Worm (Caenorhabditis elegans) whole organism, young adult: ENCODE results near the gene F37C12.14.

Source experiments
- B0261.1 ChIP-seq: sonication (generic microtip); optimal IDR thresholded peaks from 2 replicates; lab custom pipeline; 2016; ENCODE audit warnings: mild to moderate bottlenecking, missing genetic modification characterization, moderate library complexity, missing compliant biosample characterization
- B0336.3 ChIP-seq: fragments of 200-800 bp; sonication (Bioruptor generic); IDR thresholded peaks from 2 replicates; pipeline ENCODE4 v1.3.6; 2022; ENCODE audit warnings: missing genetic modification characterization, missing compliant biosample characterization
- C06A6.2 ChIP-seq: fragments of 200-800 bp; sonication (Bioruptor generic); conservative IDR thresholded peaks from 2 replicates; pipeline ENCODE4 v1.3.6; 2022; ENCODE audit warnings: missing genetic modification characterization, missing compliant biosample characterization
- F33H1.4 ChIP-seq: fragments of 200-800 bp; sonication (Bioruptor generic); IDR thresholded peaks from 2 replicates; pipeline ENCODE4 v1.3.6; 2022; ENCODE audit warnings: missing genetic modification reagents, missing genetic modification characterization, missing compliant biosample characterization
- F52B5.7 ChIP-seq: sonication (generic microtip); optimal IDR thresholded peaks from 2 replicates; lab custom pipeline; 2016; ENCODE audit warnings: mild to moderate bottlenecking, missing genetic modification characterization, missing compliant biosample characterization
- F57A8.1 ChIP-seq: fragments of 200-800 bp; sonication (Bioruptor generic); optimal IDR thresholded peaks from 2 replicates; lab custom pipeline; 2018; ENCODE audit warnings: mild to moderate bottlenecking, missing genetic modification characterization, moderate library complexity, missing compliant biosample characterization
- T07F8.4 ChIP-seq: sonication (generic microtip); optimal IDR thresholded peaks from 2 replicates; lab custom pipeline; 2016; ENCODE audit warnings: mild to moderate bottlenecking, missing genetic modification characterization, moderate library complexity, missing compliant biosample characterization
- T26A5.8 ChIP-seq: sonication (generic microtip); optimal IDR thresholded peaks from 2 replicates; lab custom pipeline; 2016; ENCODE audit warnings: missing genetic modification characterization, missing compliant biosample characterization
- Y53G8AR.9 ChIP-seq: fragments of 200-800 bp; sonication (Bioruptor generic); conservative IDR thresholded peaks from 2 replicates; pipeline ENCODE4 v1.3.6; 2022; ENCODE audit warnings: missing genetic modification reagents, missing genetic modification characterization, missing compliant biosample characterization
- athp-1 ChIP-seq: sonication (generic microtip); optimal IDR thresholded peaks from 2 replicates; lab custom pipeline; 2017; ENCODE audit warnings: mild to moderate bottlenecking, missing genetic modification characterization, missing compliant biosample characterization
- attf-6 ChIP-seq: fragments of 200-800 bp; sonication (Bioruptor generic); IDR thresholded peaks from 2 replicates; pipeline ENCODE4 v1.3.6; 2022; ENCODE audit warnings: missing genetic modification reagents, missing genetic modification characterization, missing compliant biosample characterization
- ceh-100 ChIP-seq: fragments of 200-800 bp; sonication (Bioruptor generic); IDR thresholded peaks from 2 replicates; pipeline ENCODE4 v1.3.6; 2022; ENCODE audit warnings: missing genetic modification reagents, missing genetic modification characterization, missing compliant biosample characterization
- ceh-40 ChIP-seq: fragments of 200-800 bp; sonication (Bioruptor generic); IDR thresholded peaks from 2 replicates; pipeline ENCODE4 v1.3.6; 2022; ENCODE audit warnings: missing genetic modification characterization, missing compliant biosample characterization
- ceh-79 ChIP-seq: sonication (generic microtip); optimal IDR thresholded peaks from 2 replicates; lab custom pipeline; 2017; ENCODE audit warnings: mild to moderate bottlenecking, missing genetic modification characterization, missing compliant biosample characterization
- die-1 ChIP-seq: sonication (generic microtip); optimal IDR thresholded peaks from 2 replicates; lab custom pipeline; 2016; ENCODE audit warnings: missing genotype, mild to moderate bottlenecking, missing genetic modification characterization, missing compliant biosample characterization
- dox-1 ChIP-seq: fragments of 200-800 bp; sonication (Bioruptor generic); IDR thresholded peaks from 2 replicates; pipeline ENCODE4 v1.3.6; 2022; ENCODE audit warnings: missing genetic modification reagents, missing genetic modification characterization, missing compliant biosample characterization
- egl-44 ChIP-seq: fragments of 200-800 bp; sonication (Bioruptor generic); IDR thresholded peaks from 2 replicates; pipeline ENCODE4 v1.3.6; 2022; ENCODE audit warnings: missing genetic modification reagents, missing genetic modification characterization, missing compliant biosample characterization
- him-1 ChIP-seq: sonication (generic microtip); optimal IDR thresholded peaks from 2 replicates; lab custom pipeline; 2016; ENCODE audit warnings: missing genotype, missing genetic modification reagents, missing genetic modification characterization, missing compliant biosample characterization
- hlh-12 ChIP-seq: sonication (generic microtip); optimal IDR thresholded peaks from 2 replicates; lab custom pipeline; 2016; ENCODE audit warnings: missing genetic modification characterization, missing compliant biosample characterization
- hmg-1.2 ChIP-seq: fragments of 200-800 bp; sonication (Bioruptor generic); IDR thresholded peaks from 2 replicates; pipeline ENCODE4 v1.3.6; 2022; ENCODE audit warnings: missing genetic modification reagents, missing genetic modification characterization, missing compliant biosample characterization
- hsf-1 ChIP-seq: fragments of 200-800 bp; sonication (Bioruptor generic); IDR thresholded peaks from 2 replicates; pipeline ENCODE4 v1.3.6; 2022; ENCODE audit warnings: missing genetic modification reagents, missing genetic modification characterization, missing compliant biosample characterization
- lin-35 ChIP-seq, 3 experiments: fragments of 150-350 bp in 2 of 3; sonication (generic microtip) in 1 of 3; optimal IDR thresholded peaks; 2 replicates each; lab custom pipeline; 2014 to 2018; ENCODE audit warnings: missing biosample characterization in 3 of 3, missing genetic modification characterization in 3 of 3, missing genetic modification reagents in 3 of 3
- lin-40 ChIP-seq: sonication (generic microtip); optimal IDR thresholded peaks from 2 replicates; lab custom pipeline; 2016; ENCODE audit warnings: missing genetic modification characterization, mild to moderate bottlenecking, missing compliant biosample characterization, missing genotype, missing genetic modification reagents
- lin-54 ChIP-seq: fragments of 200-800 bp; sonication (Bioruptor generic); optimal IDR thresholded peaks from 2 replicates; lab custom pipeline; 2018; ENCODE audit warnings: mild to moderate bottlenecking, missing genetic modification characterization, missing compliant biosample characterization
- lsl-1 ChIP-seq: fragments of 200-800 bp; sonication (Bioruptor generic); optimal IDR thresholded peaks from 2 replicates; lab custom pipeline; 2018; ENCODE audit warnings: mild to moderate bottlenecking, missing genetic modification characterization, moderate library complexity, missing compliant biosample characterization
- madf-6 ChIP-seq: fragments of 200-800 bp; sonication (Bioruptor generic); IDR thresholded peaks from 2 replicates; pipeline ENCODE4 v1.3.6; 2022; ENCODE audit warnings: missing genetic modification reagents, missing genetic modification characterization, missing compliant biosample characterization
- madf-8 ChIP-seq: fragments of 200-800 bp; sonication (Bioruptor generic); conservative IDR thresholded peaks from 2 replicates; pipeline ENCODE4 v1.3.6; 2022; ENCODE audit warnings: missing genetic modification reagents, missing genetic modification characterization, missing compliant biosample characterization
- mcd-1 ChIP-seq: fragments of 200-800 bp; sonication (Bioruptor generic); IDR thresholded peaks from 2 replicates; pipeline ENCODE4 v1.3.6; 2022; ENCODE audit warnings: missing genetic modification reagents, missing genetic modification characterization, missing compliant biosample characterization
- nhr-120 ChIP-seq: fragments of 200-800 bp; sonication (Bioruptor generic); IDR thresholded peaks from 2 replicates; pipeline ENCODE4 v1.3.6; 2022; ENCODE audit warnings: missing genetic modification characterization, missing compliant biosample characterization
- pbrm-1 ChIP-seq: fragments of 200-800 bp; sonication (Bioruptor generic); IDR thresholded peaks from 2 replicates; pipeline ENCODE4 v1.3.6; 2022; ENCODE audit warnings: missing genetic modification reagents, missing genetic modification characterization, missing compliant biosample characterization
- pha-4 ChIP-seq: fragments of 150-350 bp; sonication (generic microtip); optimal IDR thresholded peaks from 2 replicates; lab custom pipeline; 2014; ENCODE audit warnings: missing biosample characterization, missing genetic modification reagents, missing genetic modification characterization
- rec-8 ChIP-seq, 2 experiments: sonication (generic microtip); optimal IDR thresholded peaks; 2 replicates each; lab custom pipeline; 2016; ENCODE audit warnings: mild to moderate bottlenecking in 2 of 2, missing genetic modification characterization in 2 of 2, missing genetic modification reagents in 2 of 2, missing genotype in 2 of 2, missing biosample characterization in 1 of 2, missing compliant biosample characterization in 1 of 2, moderate library complexity in 1 of 2
- snpc-1.3 ChIP-seq: sonication (generic microtip); optimal IDR thresholded peaks from 2 replicates; lab custom pipeline; 2017; ENCODE audit warnings: missing genetic modification characterization, mild to moderate bottlenecking, missing compliant biosample characterization, antibody characterized with exemption, moderate library complexity, missing genotype, missing genetic modification reagents; ENCODE audit not compliant: insufficient read depth
- somi-1 ChIP-seq: fragments of 200-800 bp; sonication (Bioruptor generic); optimal IDR thresholded peaks from 2 replicates; lab custom pipeline; 2018; ENCODE audit warnings: mild to moderate bottlenecking, missing genetic modification characterization, missing compliant biosample characterization
- tbp1 ChIP-seq: fragments of 200-800 bp; sonication (Bioruptor generic); optimal IDR thresholded peaks from 2 replicates; lab custom pipeline; 2018; ENCODE audit warnings: mild to moderate bottlenecking, missing genetic modification characterization, missing compliant biosample characterization
- tlf-1 ChIP-seq: fragments of 200-800 bp; sonication (Bioruptor generic); optimal IDR thresholded peaks from 2 replicates; lab custom pipeline; 2018; ENCODE audit warnings: mild to moderate bottlenecking, missing genetic modification characterization, missing compliant biosample characterization
- unc-130 ChIP-seq: sonication (generic microtip); optimal IDR thresholded peaks from 2 replicates; lab custom pipeline; 2016; ENCODE audit warnings: missing genetic modification reagents, missing genetic modification characterization, missing compliant biosample characterization
- ztf-18 ChIP-seq: sonication (generic microtip); optimal IDR thresholded peaks from 2 replicates; lab custom pipeline; 2016; ENCODE audit warnings: missing genotype, mild to moderate bottlenecking, missing genetic modification characterization, missing compliant biosample characterization
- ztf-22 ChIP-seq: fragments of 200-800 bp; sonication (Bioruptor generic); optimal IDR thresholded peaks from 2 replicates; lab custom pipeline; 2018; ENCODE audit warnings: mild to moderate bottlenecking, missing genetic modification characterization, moderate library complexity, missing compliant biosample characterization
- ztf-25 ChIP-seq: fragments of 200-800 bp; sonication (Bioruptor generic); IDR thresholded peaks from 2 replicates; pipeline ENCODE4 v1.3.6; 2022; ENCODE audit warnings: missing genetic modification reagents, missing genetic modification characterization, missing compliant biosample characterization

Gene F37C12.14

ce11 chrIII:7140228-7140710 lies 45.1 kb downstream of the F37C12.14 start (continued):
- TF ChIP-seq tbp1 (GFP tag; lab: Kevin White, UChicago), result peak; percentile 78
- TF ChIP-seq lin-54, result peak; percentile 67
- TF ChIP-seq F52B5.7 (tag; lab: Kevin White, UChicago), result no peak
- no peak for TF ChIP-seq nhr-120
- peak; percentile 67 for TF ChIP-seq lsl-1 (GFP tag; lab: Kevin White, UChicago)
- 0 out of 2 replicates have a peak, but pooled peaks have one; percentile 52 for TF ChIP-seq egl-44 (GFP tag; lab: Robert Waterston, UW)
- peak; percentile 95 for TF ChIP-seq attf-6 (GFP tag; lab: Robert Waterston, UW)
- TF ChIP-seq ztf-22 (GFP tag; lab: Kevin White, UChicago), result no peak
- TF ChIP-seq hmg-1.2 (GFP tag; lab: Robert Waterston, UW), result peak; percentile 88
- peak; percentile 66; the same call in 1 of the 2 replicates for TF ChIP-seq B0336.3 (GFP tag; lab: Robert Waterston, UW)
- TF ChIP-seq snpc-1.3 (tag; lab: Kevin White, UChicago), result peak; percentile 89
- TF ChIP-seq B0261.1 (tag; lab: Kevin White, UChicago), result no peak
- peak; percentile 43; the same call in 1 of the 2 replicates for TF ChIP-seq hsf-1
- peak; percentile 28 for TF ChIP-seq athp-1
- peak in 1 of 2 experiments; percentile 49 for TF ChIP-seq rec-8 (tag; optimal IDR thresholded peaks at IDR 0.05; lab: Kevin White, UChicago)
- peak; percentile 62 for TF ChIP-seq him-1
- TF ChIP-seq madf-8 (GFP tag; lab: Robert Waterston, UW), result peak; percentile 31; the same call in 1 of the 2 replicates
- TF ChIP-seq F33H1.4 (GFP tag; lab: Robert Waterston, UW), result peak; percentile 51
- peak; percentile 94 for TF ChIP-seq pbrm-1 (GFP tag; lab: Robert Waterston, UW)
- TF ChIP-seq ztf-18 (tag; lab: Kevin White, UChicago), result peak; percentile 24
- TF ChIP-seq ceh-100 (GFP tag; lab: Robert Waterston, UW), result 0 out of 2 replicates have a peak, but pooled peaks have one; percentile 9
- TF ChIP-seq F57A8.1, result no peak
- TF ChIP-seq unc-130, result peak; percentile 45
- no peak for TF ChIP-seq ceh-79 (tag; lab: Kevin White, UChicago)

- TF ChIP-seq B0336.3 (GFP tag; lab: Robert Waterston, UW) (no peak), pha-4 (tag; lab: Kevin White, UChicago) (no peak), ceh-40 (GFP tag; lab: Robert Waterston, UW) (no peak), mcd-1 (GFP tag; lab: Robert Waterston, UW) (no peak), madf-6 (GFP tag; lab: Robert Waterston, UW) (no peak), C06A6.2 (GFP tag; lab: Robert Waterston, UW) (no peak), rec-8 (tag; optimal IDR thresholded peaks at IDR 0.05; lab: Kevin White, UChicago) (no peak), tlf-1 (no peak)
- TF ChIP-seq, all 124 proteins: peak for 0
These were observed 47.2 kb downstream of the F37C12.14 start, which contains the start of gene B0280.11 for ce11 chrIII:7138178-7138577. B0280.11 (minus strand) TSS chrIII:7138278.

ce11 chrIII:7136015-7136414 lies 49.4 kb downstream of the F37C12.14 start, which contains the start of gene B0280.17:
B0280.17 (minus strand) TSS chrIII:7136115.
- TF ChIP-seq T07F8.4 (no peak), F33H1.4 (GFP tag; lab: Robert Waterston, UW) (no peak), Y53G8AR.9 (GFP tag; lab: Robert Waterston, UW) (no peak), hlh-12 (tag; lab: Kevin White, UChicago) (no peak), die-1 (tag; lab: Kevin White, UChicago) (no peak), lin-35 (GFP tag; optimal IDR thresholded peaks at IDR 0.05; lab: Kevin White, UChicago) (no peak), lin-40 (tag; lab: Kevin White, UChicago) (no peak), dox-1 (GFP tag; lab: Robert Waterston, UW) (no peak), T26A5.8 (tag; lab: Kevin White, UChicago) (no peak), unc-130 (no peak), ztf-25 (GFP tag; lab: Robert Waterston, UW) (no peak), somi-1 (no peak)
- TF ChIP-seq, all 124 proteins: peak for 0
